Worm (Caenorhabditis elegans): Measurements from ENCODE around the gene T21D12.7.

The T21D12.7 gene

ce11 chrIV:322497-322896 lies 31.2 kb upstream of the T21D12.7 start, which contains the start of gene grl-26 (continued):
- peak; percentile 59 for TF ChIP-seq mxl-3 (GFP tag; optimal IDR thresholded peaks at IDR 0.05)
- peak; percentile 77 for TF ChIP-seq duxl-1 (tag; optimal IDR thresholded peaks at IDR 0.05; ENCODE audit: poor library complexity)
- no peak for TF ChIP-seq ZK546.5 (tag; optimal IDR thresholded peaks at IDR 0.05)
- TF ChIP-seq unc-62 (GFP tag; optimal IDR thresholded peaks at IDR 0.05 in 1 of 2), result no peak
- no peak for TF ChIP-seq unc-62 (tag; optimal IDR thresholded peaks at IDR 0.05)
- TF ChIP-seq zfp-3 (GFP tag; conservative IDR thresholded peaks at IDR 0.05), result peak; percentile 62; the same call in 1 of the 2 replicates
- TF ChIP-seq F44E2.7 (GFP tag; IDR thresholded peaks at IDR 0.05), result peak; percentile 65; the same call in 1 of the 2 replicates
- TF ChIP-seq egl-43 (GFP tag; IDR thresholded peaks at IDR 0.05), result peak; percentile 90
- peak; percentile 24 for TF ChIP-seq Y5F2A.4 (GFP tag; optimal IDR thresholded peaks at IDR 0.05)
- peak; percentile 73 for TF ChIP-seq snpc-1.2 (GFP tag; IDR thresholded peaks at IDR 0.05)
- TF ChIP-seq vab-7 (GFP tag; IDR thresholded peaks at IDR 0.05), result peak; percentile 94
- TF ChIP-seq saeg-2 (GFP tag; IDR thresholded peaks at IDR 0.05), result 0 out of 2 replicates have a peak, but pooled peaks have one; percentile 40

DNA sequence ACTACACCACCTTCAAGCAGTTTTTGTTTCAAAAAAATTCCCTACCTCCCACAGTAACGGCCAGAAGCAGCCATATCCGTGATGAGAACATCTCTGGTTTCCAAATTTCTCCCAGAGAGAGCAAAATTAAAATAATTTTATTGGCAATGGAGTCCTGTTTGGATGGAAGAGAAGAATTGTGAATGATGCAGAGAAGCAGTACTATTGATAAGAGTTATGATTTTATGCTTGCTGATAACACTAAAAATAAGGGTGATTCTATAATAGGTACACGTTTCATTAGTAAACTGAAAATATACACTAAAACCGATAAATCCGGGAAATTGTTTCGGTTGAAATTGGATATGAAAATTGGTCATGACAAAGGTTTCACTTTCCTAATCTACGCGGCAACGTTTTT lies 29.1 kb upstream of the T21D12.7 start, which contains the start of gene dsc-4:
dsc-4 (minus strand) TSS at position 165 of the 400 bp plus-strand sequence.
- TF ChIP-seq snpc-1.2 (GFP tag; IDR thresholded peaks at IDR 0.05), result no peak
- TF ChIP-seq F37D6.2 (tag; optimal IDR thresholded peaks at IDR 0.05), result no peak
- TF ChIP-seq madf-9 (GFP tag; conservative IDR thresholded peaks at IDR 0.05), result no peak
- peak; percentile 79 for TF ChIP-seq pqm-1 (tag; optimal IDR thresholded peaks at IDR 0.05)
- TF ChIP-seq spr-1 (tag; optimal IDR thresholded peaks at IDR 0.05), result no peak
- TF ChIP-seq dpl-1 (GFP tag; optimal IDR thresholded peaks at IDR 0.05), result no peak
- no peak for TF ChIP-seq daf-16 (GFP tag; optimal IDR thresholded peaks at IDR 0.05)
- TF ChIP-seq daf-16 (tag; optimal IDR thresholded peaks at IDR 0.05), result peak; percentile 60
- TF ChIP-seq mdt-29 (GFP tag; IDR thresholded peaks at IDR 0.05), result no peak
- TF ChIP-seq ctbp-1 (GFP tag; IDR thresholded peaks at IDR 0.05), result no peak
- TF ChIP-seq zip-2 (tag; optimal IDR thresholded peaks at IDR 0.05), result no peak
- no peak for TF ChIP-seq nhr-77 (tag; optimal IDR thresholded peaks at IDR 0.05)
- TF ChIP-seq duxl-1 (tag; optimal IDR thresholded peaks at IDR 0.05; ENCODE audit: poor library complexity), result no peak
- TF ChIP-seq nhr-28 (tag; optimal IDR thresholded peaks at IDR 0.05), result peak; percentile 46
- TF ChIP-seq hmg-1.1 (GFP tag; IDR thresholded peaks at IDR 0.05), result no peak
- no peak for TF ChIP-seq lin-38 (GFP tag; IDR thresholded peaks at IDR 0.05)
- no peak for TF ChIP-seq php-3 (GFP tag; IDR thresholded peaks at IDR 0.05)
- no peak for TF ChIP-seq T20F7.1 (GFP tag; optimal IDR thresholded peaks at IDR 0.05)
- TF ChIP-seq jun-1 (tag; optimal IDR thresholded peaks at IDR 0.05), result no peak
- TF ChIP-seq ceh-82 (tag; optimal IDR thresholded peaks at IDR 0.05), result no peak
- TF ChIP-seq ZK546.5 (tag; optimal IDR thresholded peaks at IDR 0.05), result no peak
- TF ChIP-seq egl-43 (GFP tag; IDR thresholded peaks at IDR 0.05), result no peak
- TF ChIP-seq nhr-102 (tag; optimal IDR thresholded peaks at IDR 0.05), result no peak
- TF ChIP-seq fos-1 (tag; optimal IDR thresholded peaks at IDR 0.05), result no peak
- TF ChIP-seq lim-7 (GFP tag; IDR thresholded peaks at IDR 0.05), result no peak
- peak; percentile 24 for TF ChIP-seq dve-1 (tag; optimal IDR thresholded peaks at IDR 0.05; ENCODE audit: insufficient read depth)
- TF ChIP-seq ceh-20 (GFP tag; IDR thresholded peaks at IDR 0.05), result no peak
- no peak for TF ChIP-seq daf-19 (GFP tag; conservative IDR thresholded peaks at IDR 0.05)
- TF ChIP-seq dmd-6 (GFP tag; IDR thresholded peaks at IDR 0.05), result peak; percentile 26; the same call in 1 of the 2 replicates
- TF ChIP-seq daf-12 (tag; optimal IDR thresholded peaks at IDR 0.05), result no peak
- TF ChIP-seq arid-1 (GFP tag; conservative IDR thresholded peaks at IDR 0.05), result no peak
- TF ChIP-seq dmd-9 (GFP tag; IDR thresholded peaks at IDR 0.05), result no peak
- no peak for TF ChIP-seq lin-29 (GFP tag; IDR thresholded peaks at IDR 0.05)
- no peak for TF ChIP-seq D1046.2 (GFP tag; IDR thresholded peaks at IDR 0.05)
- no peak for TF ChIP-seq nhr-237 (tag; optimal IDR thresholded peaks at IDR 0.05)
- TF ChIP-seq ceh-44 (GFP tag; IDR thresholded peaks at IDR 0.05), result no peak
- no peak for TF ChIP-seq unc-39 (tag; optimal IDR thresholded peaks at IDR 0.05)
- TF ChIP-seq fkh-10 (GFP tag; optimal IDR thresholded peaks at IDR 0.05), result no peak

All from whole organism, L4 larva.